Fruit fly (Drosophila melanogaster) whole organism, prepupa: ENCODE data around the gene CG16904.

Source experiments
- Blimp-1 ChIP-seq: fragments of 200-800 bp; sonication (Bioruptor generic); optimal IDR thresholded peaks from 3 replicates; lab custom pipeline; 2017; ENCODE audit warnings: missing biosample characterization, missing genetic modification characterization, mild to moderate bottlenecking, moderate library complexity, missing genetic modification reagents
- CG11762 ChIP-seq: fragments of 200-800 bp; sonication (Bioruptor generic); optimal IDR thresholded peaks from 3 replicates; lab custom pipeline; 2016; ENCODE audit warnings: missing biosample characterization, missing genetic modification characterization; ENCODE audit not compliant: insufficient read depth
- CG11902 ChIP-seq: fragments of 200-800 bp; sonication (Bioruptor generic); optimal IDR thresholded peaks from 3 replicates; lab custom pipeline; 2016; ENCODE audit warnings: missing biosample characterization, missing genetic modification characterization
- CG15336 ChIP-seq: fragments of 200-800 bp; sonication (Bioruptor generic); IDR thresholded peaks from 2 replicates; pipeline ENCODE4 v1.3.6; 2022; ENCODE audit warnings: missing biosample characterization, missing genetic modification characterization
- CG1621 ChIP-seq: fragments of 200-800 bp; sonication (Bioruptor generic); optimal IDR thresholded peaks from 3 replicates; lab custom pipeline; 2018; ENCODE audit warnings: missing biosample characterization, mild to moderate bottlenecking, missing genetic modification characterization
- CG16779 ChIP-seq: fragments of 200-800 bp; sonication (Bioruptor generic); optimal IDR thresholded peaks from 3 replicates; lab custom pipeline; 2017; ENCODE audit warnings: missing biosample characterization, mild to moderate bottlenecking, missing genetic modification characterization
- CG3032 ChIP-seq: fragments of 200-800 bp; optimal IDR thresholded peaks from 2 replicates; lab custom pipeline; 2019; ENCODE audit warnings: missing biosample characterization, mild to moderate bottlenecking, missing genetic modification characterization, moderate library complexity
- CG31627 ChIP-seq: fragments of 200-800 bp; sonication (Bioruptor generic); optimal IDR thresholded peaks from 3 replicates; lab custom pipeline; 2016; ENCODE audit warnings: missing biosample characterization, missing genetic modification characterization
- CG32006 ChIP-seq: fragments of 200-800 bp; sonication (Bioruptor generic); optimal IDR thresholded peaks from 3 replicates; lab custom pipeline; 2017; ENCODE audit warnings: missing biosample characterization, mild to moderate bottlenecking, missing genetic modification characterization
- CG34406 ChIP-seq: fragments of 200-800 bp; sonication (Bioruptor generic); optimal IDR thresholded peaks from 3 replicates; lab custom pipeline; 2016; ENCODE audit warnings: missing biosample characterization, missing genetic modification characterization
- CG3919 ChIP-seq: fragments of 200-800 bp; sonication (Bioruptor generic); optimal IDR thresholded peaks from 3 replicates; lab custom pipeline; 2016; ENCODE audit warnings: missing biosample characterization, missing genetic modification characterization
- CG4318 ChIP-seq: fragments of 200-800 bp; sonication (Bioruptor generic); optimal IDR thresholded peaks from 3 replicates; lab custom pipeline; 2017; ENCODE audit warnings: missing biosample characterization, mild to moderate bottlenecking, missing genetic modification characterization
- CG6163 ChIP-seq: fragments of 200-800 bp; sonication (Bioruptor generic); IDR thresholded peaks from 3 replicates; pipeline ENCODE4 v1.3.6; 2022; ENCODE audit warnings: missing biosample characterization, missing genetic modification characterization
- CG6276 ChIP-seq: fragments of 200-800 bp; sonication (Bioruptor generic); optimal IDR thresholded peaks from 2 replicates; lab custom pipeline; 2017; ENCODE audit warnings: missing biosample characterization, mild to moderate bottlenecking, missing genetic modification characterization
- CG6792 ChIP-seq: fragments of 200-800 bp; sonication (Bioruptor generic); optimal IDR thresholded peaks from 3 replicates; lab custom pipeline; 2016; ENCODE audit warnings: missing biosample characterization, missing genetic modification characterization
- CG6808 ChIP-seq: fragments of 200-800 bp; sonication (Bioruptor generic); optimal IDR thresholded peaks from 3 replicates; lab custom pipeline; 2017; ENCODE audit warnings: missing biosample characterization, missing genetic modification characterization, mild to moderate bottlenecking, moderate library complexity, missing genetic modification reagents
- CG6854 ChIP-seq: fragments of 200-800 bp; sonication (Bioruptor generic); optimal IDR thresholded peaks from 2 replicates; lab custom pipeline; 2017; ENCODE audit warnings: missing biosample characterization, mild to moderate bottlenecking, missing genetic modification characterization
- CG7368 ChIP-seq: fragments of 200-800 bp; sonication (Bioruptor generic); optimal IDR thresholded peaks from 3 replicates; lab custom pipeline; 2016; ENCODE audit warnings: missing biosample characterization, missing genetic modification characterization
- CG8632 ChIP-seq: fragments of 200-800 bp; sonication (Bioruptor generic); optimal IDR thresholded peaks from 3 replicates; lab custom pipeline; 2016; ENCODE audit warnings: missing biosample characterization, missing genetic modification characterization
- CG9139 ChIP-seq: fragments of 200-800 bp; sonication (Bioruptor generic); optimal IDR thresholded peaks from 3 replicates; lab custom pipeline; 2017; ENCODE audit warnings: missing biosample characterization, mild to moderate bottlenecking, missing genetic modification characterization
- Eip75B ChIP-seq: fragments of 200-800 bp; sonication (Bioruptor generic); optimal IDR thresholded peaks from 3 replicates; lab custom pipeline; 2016; ENCODE audit warnings: missing biosample characterization, missing genetic modification characterization
- Eip78C ChIP-seq: fragments of 200-800 bp; sonication (Bioruptor generic); peaks from one replicate; lab custom pipeline; 2016; ENCODE audit warnings: missing biosample characterization, missing genetic modification characterization
- Eip93F ChIP-seq: fragments of 200-800 bp; sonication (Bioruptor generic); optimal IDR thresholded peaks from 2 replicates; lab custom pipeline; 2016; ENCODE audit warnings: missing biosample characterization, mild to moderate bottlenecking, missing genetic modification characterization
- Ets96B ChIP-seq: fragments of 200-800 bp; optimal IDR thresholded peaks from 2 replicates; lab custom pipeline; 2019; ENCODE audit warnings: missing biosample characterization, mild to moderate bottlenecking, missing genetic modification characterization, moderate library complexity
- Hr39 ChIP-seq: fragments of 200-800 bp; sonication (Bioruptor generic); optimal IDR thresholded peaks from 2 replicates; lab custom pipeline; 2016; ENCODE audit warnings: missing biosample characterization, missing genetic modification characterization
- Lpt ChIP-seq: fragments of 200-800 bp; sonication (Bioruptor generic); optimal IDR thresholded peaks from 3 replicates; lab custom pipeline; 2016; ENCODE audit warnings: missing biosample characterization, missing genetic modification characterization
- OdsH ChIP-seq: fragments of 200-800 bp; sonication (Bioruptor generic); optimal IDR thresholded peaks from 3 replicates; lab custom pipeline; 2016; ENCODE audit warnings: missing biosample characterization, missing genetic modification characterization
- Sox14 ChIP-seq: fragments of 200-800 bp; sonication (Bioruptor generic); optimal IDR thresholded peaks from 3 replicates; lab custom pipeline; 2016; ENCODE audit warnings: missing biosample characterization, missing genetic modification characterization
- Sox15 ChIP-seq: fragments of 200-800 bp; sonication (Bioruptor generic); optimal IDR thresholded peaks from 3 replicates; lab custom pipeline; 2016; ENCODE audit warnings: missing biosample characterization, missing genetic modification characterization
- achi ChIP-seq: fragments of 200-800 bp; sonication (Bioruptor generic); optimal IDR thresholded peaks from 3 replicates; lab custom pipeline; 2016; ENCODE audit warnings: missing biosample characterization, missing genetic modification characterization
- acj6 ChIP-seq: fragments of 200-800 bp; sonication (Bioruptor generic); optimal IDR thresholded peaks from 3 replicates; lab custom pipeline; 2016; ENCODE audit warnings: missing biosample characterization, missing genetic modification characterization
- cyc ChIP-seq: fragments of 200-800 bp; sonication (Bioruptor generic); optimal IDR thresholded peaks from 3 replicates; lab custom pipeline; 2016; ENCODE audit warnings: missing biosample characterization, missing genetic modification characterization
- dac ChIP-seq: fragments of 200-800 bp; sonication (Bioruptor generic); optimal IDR thresholded peaks from 2 replicates; lab custom pipeline; 2017; ENCODE audit warnings: missing biosample characterization, mild to moderate bottlenecking, missing genetic modification characterization
- dsx ChIP-seq: fragments of 200-800 bp; optimal IDR thresholded peaks from 3 replicates; lab custom pipeline; 2019; ENCODE audit warnings: missing biosample characterization, mild to moderate bottlenecking, missing genetic modification characterization, moderate library complexity; ENCODE audit not compliant: poor library complexity, severe bottlenecking
- esn ChIP-seq: fragments of 200-800 bp; sonication (Bioruptor generic); optimal IDR thresholded peaks from 2 replicates; lab custom pipeline; 2016; ENCODE audit warnings: missing biosample characterization, mild to moderate bottlenecking, missing genetic modification characterization, moderate library complexity
- fd59A ChIP-seq: fragments of 200-800 bp; sonication (Bioruptor generic); optimal IDR thresholded peaks from 2 replicates; lab custom pipeline; 2017; ENCODE audit warnings: missing biosample characterization, mild to moderate bottlenecking, missing genetic modification characterization, missing genetic modification reagents
- fkh ChIP-seq: fragments of 200-800 bp; sonication (Bioruptor generic); optimal IDR thresholded peaks from 3 replicates; lab custom pipeline; 2017; ENCODE audit warnings: missing biosample characterization, mild to moderate bottlenecking, missing genetic modification characterization, moderate library complexity
- net ChIP-seq: fragments of 200-800 bp; sonication (Bioruptor generic); optimal IDR thresholded peaks from 3 replicates; lab custom pipeline; 2016; ENCODE audit warnings: missing biosample characterization, missing genetic modification characterization
- pdm3 ChIP-seq: fragments of 200-800 bp; sonication (Bioruptor generic); optimal IDR thresholded peaks from 3 replicates; lab custom pipeline; 2016; ENCODE audit warnings: missing biosample characterization, missing genetic modification characterization
- salr ChIP-seq, 2 experiments: fragments of 200-800 bp; sonication (Bioruptor generic); optimal IDR thresholded peaks; 3 replicates each; lab custom pipeline; 2016 to 2018; ENCODE audit warnings: missing biosample characterization in 2 of 2, missing genetic modification characterization in 2 of 2, mild to moderate bottlenecking in 1 of 2
- ss ChIP-seq, 2 experiments: fragments of 200-800 bp; sonication (Bioruptor generic); optimal IDR thresholded peaks; 2 replicates in 1 of 2; 3 replicates in 1 of 2; lab custom pipeline; 2017 to 2018; ENCODE audit warnings: mild to moderate bottlenecking in 2 of 2, missing biosample characterization in 2 of 2, missing genetic modification characterization in 2 of 2, moderate library complexity in 1 of 2
- svp ChIP-seq: fragments of 200-800 bp; sonication (Bioruptor generic); peaks from one replicate; lab custom pipeline; 2016; ENCODE audit warnings: missing biosample characterization, missing genetic modification characterization
- topi ChIP-seq: fragments of 200-800 bp; sonication (Bioruptor generic); optimal IDR thresholded peaks from 3 replicates; lab custom pipeline; 2016; ENCODE audit warnings: missing biosample characterization, missing genetic modification characterization
- vri ChIP-seq: fragments of 200-800 bp; sonication (Bioruptor generic); optimal IDR thresholded peaks from 3 replicates; lab custom pipeline; 2016; ENCODE audit warnings: missing biosample characterization, mild to moderate bottlenecking, missing genetic modification characterization

Gene CG16904

dm6 chr3R:9777941-9778360 lies 38.8 kb downstream of the CG16904 start, which contains the start of gene RpS29 (continued):
- TF ChIP-seq CG7368, result peak; percentile 49
- peak; percentile 29 for TF ChIP-seq achi (GFP tag; lab: Kevin White, UChicago)
- TF ChIP-seq CG6276 (GFP tag; lab: Kevin White, UChicago), result no peak
- peak; percentile 32 for TF ChIP-seq vri (GFP tag; lab: Kevin White, UChicago)
- no peak for TF ChIP-seq CG32006 (GFP tag; lab: Kevin White, UChicago)
- peak; percentile 8 for TF ChIP-seq CG34406
- TF ChIP-seq CG8632, result no peak
- peak; percentile 34 for TF ChIP-seq net (GFP tag; lab: Kevin White, UChicago)
- TF ChIP-seq pdm3 (GFP tag; lab: Kevin White, UChicago), result peak; percentile 55
- peak; percentile 73 for TF ChIP-seq cyc
- peak; percentile 73 for TF ChIP-seq CG3919
- TF ChIP-seq esn (GFP tag; lab: Kevin White, UChicago), result peak; percentile 77
- no peak for TF ChIP-seq Ets96B (tag; lab: Kevin White, UChicago)
- TF ChIP-seq fd59A (GFP tag; lab: Kevin White, UChicago), result no peak
- TF ChIP-seq CG1621 (tag; lab: Kevin White, UChicago), result peak; percentile 72
- TF ChIP-seq Hr39 (GFP tag; lab: Kevin White, UChicago), result peak; percentile 65
- TF ChIP-seq OdsH (GFP tag; lab: Kevin White, UChicago), result peak; percentile 51
- peak; percentile 39 for TF ChIP-seq Blimp-1 (GFP tag; lab: Kevin White, UChicago)
- TF ChIP-seq ss (GFP tag; optimal IDR thresholded peaks at IDR 0.05; lab: Kevin White, UChicago), result peak; percentile 38 to 71
- TF ChIP-seq CG11902 (GFP tag; lab: Kevin White, UChicago), result peak; percentile 26
- no peak for TF ChIP-seq CG15336 (GFP tag; lab: Robert Waterston, UW)
- peak; percentile 38 for TF ChIP-seq CG6792
- peak; percentile 53; the same call in 2 of the 3 replicates for TF ChIP-seq CG6163 (GFP tag; lab: Robert Waterston, UW)
- peak; percentile 74 for TF ChIP-seq CG6854
- TF ChIP-seq Sox14, result peak; percentile 62
- no peak for TF ChIP-seq Eip93F (GFP tag; lab: Kevin White, UChicago)
- TF ChIP-seq salr (GFP tag; optimal IDR thresholded peaks at IDR 0.05; lab: Kevin White, UChicago), result peak in 1 of 2 experiments; percentile 58
- peak; percentile 67 for TF ChIP-seq svp (GFP tag; lab: Kevin White, UChicago)
- TF ChIP-seq topi, result peak; percentile 76
- TF ChIP-seq CG6808, result peak; percentile 42
- peak; percentile 34 for TF ChIP-seq CG9139
- TF ChIP-seq dsx (GFP tag; lab: Kevin White, UChicago), result peak; percentile 5
- peak; percentile 79 for TF ChIP-seq Eip78C
- peak; percentile 33 for TF ChIP-seq Sox15 (GFP tag; lab: Kevin White, UChicago)
- no peak for TF ChIP-seq Lpt (GFP tag; lab: Kevin White, UChicago)
- peak; percentile 57 for TF ChIP-seq Eip75B
- TF ChIP-seq acj6 (GFP tag; lab: Kevin White, UChicago), result peak; percentile 55
- TF ChIP-seq, all 60 proteins: peak for 38

dm6 chr3R:9774821-9775220 lies 42.0 kb downstream of the CG16904 start, which contains the start of gene topi:
Gene topi, plus strand, starts transcription at chr3R:9775121.
- TF ChIP-seq OdsH (GFP tag; lab: Kevin White, UChicago) (no peak), net (GFP tag; lab: Kevin White, UChicago) (no peak), Eip75B (no peak), Eip93F (GFP tag; lab: Kevin White, UChicago) (no peak), CG1621 (tag; lab: Kevin White, UChicago) (no peak), CG32006 (GFP tag; lab: Kevin White, UChicago) (no peak), CG11762 (no peak), CG9139 (no peak)
- TF ChIP-seq, all 60 proteins: peak for 0

- TF ChIP-seq CG6808 (no peak), salr (GFP tag; optimal IDR thresholded peaks at IDR 0.05; lab: Kevin White, UChicago) (no peak), Eip78C (peak; percentile 26), Eip75B (no peak), vri (GFP tag; lab: Kevin White, UChicago) (peak; percentile 88), ss (GFP tag; optimal IDR thresholded peaks at IDR 0.05; lab: Kevin White, UChicago) (peak in 1 of 2 experiments; percentile 8), CG31627 (no peak), pdm3 (GFP tag; lab: Kevin White, UChicago) (no peak), dac (no peak), Lpt (GFP tag; lab: Kevin White, UChicago) (no peak), Ets96B (tag; lab: Kevin White, UChicago) (no peak), CG6854 (no peak), Hr39 (GFP tag; lab: Kevin White, UChicago) (no peak), CG6792 (no peak), CG3032 (tag; lab: Kevin White, UChicago) (no peak), CG1621 (tag; lab: Kevin White, UChicago) (no peak), fkh (GFP tag; lab: Kevin White, UChicago) (no peak), cyc (no peak), OdsH (GFP tag; lab: Kevin White, UChicago) (no peak), esn (GFP tag; lab: Kevin White, UChicago) (no peak), acj6 (GFP tag; lab: Kevin White, UChicago) (no peak), CG6276 (GFP tag; lab: Kevin White, UChicago) (no peak), CG15336 (GFP tag; lab: Robert Waterston, UW) (no peak), CG9139 (no peak), CG16779 (tag; lab: Kevin White, UChicago) (peak; percentile 12), CG4318 (GFP tag; lab: Kevin White, UChicago) (no peak)
Observed at dm6 chr3R:9774147-9774546, 42.6 kb downstream of the CG16904 start, which contains the start of gene Whamy. Gene Whamy, minus strand, starts transcription at chr3R:9774419.
